Fruit fly (Drosophila melanogaster) whole organism, embryonic: ENCODE data around the gene CG6180.

Experiments used
- C15 ChIP-seq: fragments of 200-800 bp; sonication (Bioruptor generic); IDR thresholded peaks from 3 replicates; pipeline ENCODE4 v1.3.6; 2022; ENCODE audit warnings: missing biosample characterization, missing genetic modification characterization
- CG11695 ChIP-seq: fragments of 200-800 bp; sonication (Bioruptor generic); IDR thresholded peaks from 3 replicates; pipeline ENCODE4 v1.3.6; 2022; ENCODE audit warnings: missing biosample characterization, missing genetic modification characterization
- CG6854 ChIP-seq: fragments of 200-800 bp; sonication (Bioruptor generic); optimal IDR thresholded peaks from 3 replicates; lab custom pipeline; 2017; ENCODE audit warnings: missing biosample characterization, mild to moderate bottlenecking, missing genetic modification characterization
- CTCF ChIP-seq: fragments of 200-800 bp; sonication (Bioruptor generic); optimal IDR thresholded peaks from 2 replicates; lab custom pipeline; 2017; ENCODE audit warnings: missing biosample characterization, mild to moderate bottlenecking, missing genetic modification characterization, moderate library complexity
- D19A ChIP-seq: fragments of 200-800 bp; optimal IDR thresholded peaks from 3 replicates; lab custom pipeline; 2019; ENCODE audit warnings: missing biosample characterization, mild to moderate bottlenecking, missing genetic modification characterization, moderate library complexity
- Hr78 ChIP-seq, 2 experiments: fragments of 200-800 bp in 1 of 2; fragments of >200 bp in 1 of 2; sonication (Bioruptor generic) in 1 of 2; optimal IDR thresholded peaks; 2 replicates each; lab custom pipeline; 2017 to 2019; ENCODE audit warnings: missing biosample characterization in 2 of 2, missing genetic modification characterization in 2 of 2, mild to moderate bottlenecking in 1 of 2, moderate library complexity in 1 of 2
- cad ChIP-seq: fragments of >200 bp; optimal IDR thresholded peaks from 2 replicates; lab custom pipeline; 2017; ENCODE audit warnings: missing biosample characterization, missing genetic modification characterization
- dysf ChIP-seq: fragments of 200-800 bp; sonication (Bioruptor generic); IDR thresholded peaks from 3 replicates; pipeline ENCODE4 v1.3.6; 2022; ENCODE audit warnings: missing biosample characterization, missing genetic modification characterization
- en ChIP-seq: fragments of 200-800 bp; sonication (Bioruptor generic); optimal IDR thresholded peaks from 2 replicates; lab custom pipeline; 2016; ENCODE audit warnings: missing biosample characterization, missing genetic modification characterization
- gsb-n ChIP-seq: fragments of 200-800 bp; sonication (Bioruptor generic); optimal IDR thresholded peaks from 3 replicates; lab custom pipeline; 2018; ENCODE audit warnings: missing biosample characterization, mild to moderate bottlenecking, missing genetic modification characterization
- unpg ChIP-seq: fragments of 200-800 bp; sonication (Bioruptor generic); optimal IDR thresholded peaks from 3 replicates; lab custom pipeline; 2018; ENCODE audit warnings: missing biosample characterization, mild to moderate bottlenecking, missing genetic modification characterization, moderate library complexity

DNA sequence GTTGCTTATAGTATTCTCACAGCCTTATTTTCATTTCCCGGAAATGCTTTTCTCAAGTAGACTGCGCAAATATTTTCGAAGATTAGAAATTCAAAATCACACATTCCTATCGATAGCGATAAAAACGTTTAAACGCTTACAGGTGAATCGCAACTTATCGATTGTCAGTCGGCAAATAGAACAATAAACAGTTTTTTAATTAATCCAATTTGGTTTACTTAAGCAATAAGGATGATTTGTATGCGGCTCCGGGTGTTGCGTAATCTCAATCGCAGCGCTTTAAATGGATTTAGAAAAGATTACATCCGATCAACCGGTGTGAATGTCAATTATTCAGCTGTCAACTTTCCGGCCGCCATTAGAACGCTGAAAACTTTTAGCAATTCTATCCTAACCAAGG lies at the start of gene CG6180, which contains the start of gene CG15484:
- TF ChIP-seq CG6854 (GFP tag; lab: Kevin White, UChicago) (no peak), cad (GFP tag; lab: Kevin White, UChicago) (no peak), CG11695 (GFP tag; lab: Robert Waterston, UW) (no peak), C15 (GFP tag; lab: Robert Waterston, UW) (no peak), gsb-n (no peak), unpg (GFP tag; lab: Kevin White, UChicago) (no peak), CTCF (GFP tag; lab: Kevin White, UChicago) (no peak), dysf (GFP tag; lab: Robert Waterston, UW) (no peak), Hr78 (GFP tag; optimal IDR thresholded peaks at IDR 0.05; lab: Kevin White, UChicago) (no peak), D19A (no peak), en (GFP tag; lab: Kevin White, UChicago) (no peak)
